Worm (Caenorhabditis elegans) whole organism, L1 larva: ENCODE results near the gene F59B10.2.
A peak's percentile ranks its signal among the peaks of the same experiment; 100 is the strongest.

Experiments used
- ama-1 ChIP-seq: fragments of 150-350 bp; optimal IDR thresholded peaks from 2 replicates; lab custom pipeline; 2014
- ceh-8 ChIP-seq: fragments of 200-800 bp; sonication (Bioruptor generic); optimal IDR thresholded peaks from 2 replicates; lab custom pipeline; 2018; ENCODE audit warnings: mild to moderate bottlenecking, missing genetic modification characterization, moderate library complexity, missing compliant biosample characterization
- ceh-88 ChIP-seq: fragments of 200-800 bp; sonication (Bioruptor generic); IDR thresholded peaks from 2 replicates; pipeline ENCODE4 v1.3.6; 2022; ENCODE audit warnings: missing genetic modification characterization, missing compliant biosample characterization
- egl-13 ChIP-seq: sonication (generic microtip); optimal IDR thresholded peaks from 2 replicates; lab custom pipeline; 2016; ENCODE audit warnings: missing genotype, missing genetic modification reagents, missing genetic modification characterization, missing compliant biosample characterization
- egl-27 ChIP-seq, 2 experiments: fragments of 150-350 bp in 1 of 2; sonication (generic microtip); optimal IDR thresholded peaks; 3 replicates each; lab custom pipeline; 2017 to 2018; ENCODE audit warnings: missing biosample characterization in 2 of 2, missing genetic modification characterization in 2 of 2, missing genetic modification reagents in 2 of 2
- elt-2 ChIP-seq: sonication (generic microtip); optimal IDR thresholded peaks from 2 replicates; lab custom pipeline; 2016; ENCODE audit warnings: missing genetic modification characterization, mild to moderate bottlenecking, inconsistent platforms, missing compliant biosample characterization, missing genetic modification reagents
- elt-3 ChIP-seq, 6 experiments: fragments of 150-350 bp in 1 of 6; sonication (generic microtip); optimal IDR thresholded peaks; 2 replicates each; lab custom pipeline; 2017 to 2018; ENCODE audit warnings: missing biosample characterization in 6 of 6, missing genetic modification characterization in 6 of 6, inconsistent platforms in 1 of 6
- fkh-8 ChIP-seq: sonication (generic microtip); optimal IDR thresholded peaks from 2 replicates; lab custom pipeline; 2016; ENCODE audit warnings: mild to moderate bottlenecking, missing genetic modification characterization, missing compliant biosample characterization
- lir-3 ChIP-seq: sonication (generic microtip); optimal IDR thresholded peaks from 2 replicates; lab custom pipeline; 2016; ENCODE audit warnings: mild to moderate bottlenecking, missing genetic modification characterization, moderate library complexity, missing compliant biosample characterization; ENCODE audit not compliant: poor library complexity
- nhr-11 ChIP-seq: fragments of 150-350 bp; optimal IDR thresholded peaks from 2 replicates; lab custom pipeline; 2014; ENCODE audit warnings: missing biosample characterization, missing genetic modification characterization
- pag-3 ChIP-seq: sonication (generic microtip); optimal IDR thresholded peaks from 2 replicates; lab custom pipeline; 2017; ENCODE audit warnings: missing genetic modification characterization, mild to moderate bottlenecking, missing compliant biosample characterization, antibody characterized with exemption, borderline replicate concordance; ENCODE audit not compliant: insufficient read depth
- rnt-1 ChIP-seq: sonication (generic microtip); optimal IDR thresholded peaks from 2 replicates; lab custom pipeline; 2016; ENCODE audit warnings: mild to moderate bottlenecking, missing genetic modification characterization, moderate library complexity, missing compliant biosample characterization
- snpc-4 ChIP-seq: fragments of 150-350 bp; optimal IDR thresholded peaks from 2 replicates; lab custom pipeline; 2014; ENCODE audit warnings: missing biosample characterization, missing genetic modification characterization
- unc-62 ChIP-seq: fragments of 150-350 bp; optimal IDR thresholded peaks from 2 replicates; lab custom pipeline; 2014; ENCODE audit warnings: missing biosample characterization, missing genetic modification reagents, missing genetic modification characterization

DNA sequence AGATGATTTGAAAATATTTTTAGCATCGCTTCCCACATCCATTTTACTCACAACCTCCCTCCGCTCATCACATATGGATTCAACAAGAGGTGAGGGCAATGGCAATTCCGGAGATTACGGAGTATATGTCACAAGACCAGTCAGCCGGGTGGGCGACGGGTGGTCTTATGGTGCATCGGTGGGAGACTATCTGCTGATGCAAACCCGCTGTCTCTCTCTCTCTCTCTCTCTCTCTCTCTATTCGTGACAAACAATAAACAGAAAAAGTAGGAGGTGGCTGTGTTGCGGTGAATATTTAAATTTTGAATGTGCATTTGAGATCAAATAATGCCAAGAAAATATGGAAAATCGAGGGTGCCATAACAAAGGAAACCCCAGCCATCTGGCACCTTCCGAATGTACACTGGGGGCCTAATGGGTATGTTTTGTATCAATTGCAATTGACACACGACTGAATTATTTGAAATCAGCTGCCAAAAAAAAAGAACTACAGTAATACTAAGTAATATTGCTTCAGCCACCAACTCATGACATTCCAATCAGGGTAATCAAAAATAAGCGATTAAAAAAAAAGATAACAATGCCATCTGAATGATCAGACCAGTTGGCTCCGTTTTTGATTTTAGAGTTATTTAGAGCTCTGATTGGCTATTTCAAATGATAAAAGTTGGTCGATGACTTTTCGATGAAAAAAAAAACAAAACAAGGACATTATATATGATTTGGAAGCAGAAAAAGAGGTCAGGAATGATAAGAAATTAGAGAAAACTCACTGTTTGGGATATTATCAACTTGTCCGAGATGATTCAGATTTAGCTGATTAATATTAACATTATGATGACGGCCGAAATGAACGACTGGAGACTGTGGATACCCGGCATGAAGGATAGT is 38.4 kb upstream of the F59B10.2 start:
- peak; percentile 88 for TF ChIP-seq ama-1 (lab: Kevin White, UChicago)
- TF ChIP-seq egl-27 (tag; optimal IDR thresholded peaks at IDR 0.05; lab: Kevin White, UChicago), result no peak
- no peak for TF ChIP-seq lir-3 (tag; lab: Kevin White, UChicago)
- no peak for TF ChIP-seq unc-62
- TF ChIP-seq elt-3 (tag; optimal IDR thresholded peaks at IDR 0.05; lab: Kevin White, UChicago), result peak in 1 of 6 experiments; percentile 18
- peak; percentile 51 for TF ChIP-seq fkh-8 (tag; lab: Kevin White, UChicago)
- TF ChIP-seq ceh-8, result no peak
- no peak for TF ChIP-seq nhr-11 (tag; lab: Kevin White, UChicago)
- TF ChIP-seq snpc-4, result no peak
- no peak for TF ChIP-seq egl-13 (tag; lab: Kevin White, UChicago)
- peak; percentile 62; the same call in 1 of the 2 replicates for TF ChIP-seq ceh-88 (GFP tag; lab: Robert Waterston, UW)
- TF ChIP-seq elt-2 (tag; lab: Kevin White, UChicago), result no peak
- TF ChIP-seq pag-3, result no peak
- TF ChIP-seq rnt-1 (tag; lab: Kevin White, UChicago), result peak; percentile 33
